Worm (Caenorhabditis elegans) whole organism, mixed stage, embryonic: ENCODE measurements around the gene K09B11.5.

Experiments
- M03D4.4 ChIP-seq: sonication (generic microtip); optimal IDR thresholded peaks from 2 replicates; lab custom pipeline; 2017; ENCODE audit warnings: mild to moderate bottlenecking, missing genetic modification characterization, missing compliant biosample characterization
- bed-3 ChIP-seq: fragments of 200-800 bp; sonication (Bioruptor generic); optimal IDR thresholded peaks from 3 replicates; lab custom pipeline; 2018; ENCODE audit warnings: mild to moderate bottlenecking, missing genetic modification characterization, moderate library complexity, missing compliant biosample characterization
- blmp-1 ChIP-seq: fragments of 150-350 bp; optimal IDR thresholded peaks from 2 replicates; lab custom pipeline; 2014; ENCODE audit warnings: missing biosample characterization, missing genetic modification characterization
- ceh-43 ChIP-seq: fragments of 200-800 bp; sonication (Bioruptor generic); optimal IDR thresholded peaks from 2 replicates; lab custom pipeline; 2018; ENCODE audit warnings: mild to moderate bottlenecking, missing genetic modification characterization, moderate library complexity, missing compliant biosample characterization
- ceh-83 ChIP-seq: fragments of 200-800 bp; sonication (Bioruptor generic); optimal IDR thresholded peaks from 2 replicates; lab custom pipeline; 2018; ENCODE audit warnings: mild to moderate bottlenecking, missing genetic modification characterization, missing compliant biosample characterization
- ces-1 ChIP-seq: fragments of 150-350 bp; optimal IDR thresholded peaks from 2 replicates; lab custom pipeline; 2014; ENCODE audit warnings: missing biosample characterization, missing genetic modification reagents, missing genetic modification characterization
- cnd-1 ChIP-seq: fragments of 200-800 bp; sonication (Bioruptor generic); optimal IDR thresholded peaks from 2 replicates; lab custom pipeline; 2018; ENCODE audit warnings: mild to moderate bottlenecking, missing genetic modification characterization, missing compliant biosample characterization
- drap-1 ChIP-seq: fragments of 200-800 bp; sonication (Bioruptor generic); optimal IDR thresholded peaks from 3 replicates; lab custom pipeline; 2018; ENCODE audit warnings: mild to moderate bottlenecking, missing genetic modification characterization, missing compliant biosample characterization
- elt-1 ChIP-seq: sonication (generic microtip); optimal IDR thresholded peaks from 2 replicates; lab custom pipeline; 2017; ENCODE audit warnings: missing genetic modification characterization, mild to moderate bottlenecking, missing compliant biosample characterization, antibody characterized with exemption, moderate library complexity, borderline replicate concordance; ENCODE audit not compliant: insufficient read depth
- elt-3 ChIP-seq: fragments of 150-350 bp; optimal IDR thresholded peaks from 2 replicates; lab custom pipeline; 2014; ENCODE audit warnings: missing biosample characterization, missing genetic modification characterization
- flh-1 ChIP-seq: fragments of 200-800 bp; sonication (Bioruptor generic); optimal IDR thresholded peaks from 2 replicates; lab custom pipeline; 2018; ENCODE audit warnings: mild to moderate bottlenecking, missing genetic modification characterization, moderate library complexity, missing compliant biosample characterization
- ham-2 ChIP-seq: fragments of 200-800 bp; sonication (Bioruptor generic); optimal IDR thresholded peaks from 2 replicates; lab custom pipeline; 2018; ENCODE audit warnings: mild to moderate bottlenecking, missing genetic modification characterization, missing compliant biosample characterization
- hlh-1 ChIP-seq: fragments of 150-350 bp; optimal IDR thresholded peaks from 2 replicates; lab custom pipeline; 2014; ENCODE audit warnings: missing biosample characterization, missing genetic modification reagents, missing genetic modification characterization
- lin-32 ChIP-seq: fragments of 200-800 bp; sonication (Bioruptor generic); optimal IDR thresholded peaks from 2 replicates; lab custom pipeline; 2018; ENCODE audit warnings: mild to moderate bottlenecking, missing genetic modification characterization, missing compliant biosample characterization
- lsy-2 ChIP-seq: fragments of 150-350 bp; optimal IDR thresholded peaks from 2 replicates; lab custom pipeline; 2014; ENCODE audit warnings: missing biosample characterization, missing genetic modification characterization
- mab-5 ChIP-seq: fragments of 150-350 bp; optimal IDR thresholded peaks from 2 replicates; lab custom pipeline; 2014; ENCODE audit warnings: missing biosample characterization, missing genetic modification characterization
- mep-1 ChIP-seq: fragments of 150-350 bp; optimal IDR thresholded peaks from 2 replicates; lab custom pipeline; 2017; ENCODE audit warnings: missing biosample characterization, missing genetic modification reagents, missing genetic modification characterization, inconsistent platforms
- mls-2 ChIP-seq: sonication (generic microtip); optimal IDR thresholded peaks from 2 replicates; lab custom pipeline; 2016; ENCODE audit warnings: mild to moderate bottlenecking, missing genetic modification characterization, moderate library complexity, missing compliant biosample characterization
- nhr-12 ChIP-seq: fragments of 150-350 bp; optimal IDR thresholded peaks from 2 replicates; lab custom pipeline; 2014; ENCODE audit warnings: missing biosample characterization, missing genetic modification characterization
- nhr-2 ChIP-seq: fragments of 150-350 bp; optimal IDR thresholded peaks from 2 replicates; lab custom pipeline; 2014; ENCODE audit warnings: missing biosample characterization, missing genetic modification characterization
- nhr-237 ChIP-seq: fragments of 150-350 bp; optimal IDR thresholded peaks from 2 replicates; lab custom pipeline; 2014; ENCODE audit warnings: missing biosample characterization, missing genetic modification characterization
- nhr-76 ChIP-seq: sonication (generic microtip); optimal IDR thresholded peaks from 2 replicates; lab custom pipeline; 2017; ENCODE audit warnings: missing biosample characterization, missing genetic modification characterization
- pha-4 ChIP-seq: fragments of 150-350 bp; optimal IDR thresholded peaks from 2 replicates; lab custom pipeline; 2018; ENCODE audit warnings: missing biosample characterization, missing genetic modification reagents, missing genetic modification characterization
- sem-2 ChIP-seq: fragments of 200-800 bp; sonication (Bioruptor generic); optimal IDR thresholded peaks from 2 replicates; lab custom pipeline; 2018; ENCODE audit warnings: mild to moderate bottlenecking, missing genetic modification characterization, missing compliant biosample characterization
- snpc-4 ChIP-seq: fragments of 150-350 bp; optimal IDR thresholded peaks from 2 replicates; lab custom pipeline; 2014; ENCODE audit warnings: missing biosample characterization, missing genetic modification characterization
- unc-120 ChIP-seq: sonication (generic microtip); optimal IDR thresholded peaks from 2 replicates; lab custom pipeline; 2017; ENCODE audit warnings: missing genetic modification characterization, missing compliant biosample characterization; ENCODE audit not compliant: poor library complexity, severe bottlenecking
- unc-39 ChIP-seq: fragments of 150-350 bp; optimal IDR thresholded peaks from 2 replicates; lab custom pipeline; 2014; ENCODE audit warnings: missing biosample characterization, missing genetic modification characterization
- zip-8 ChIP-seq: fragments of 150-350 bp; optimal IDR thresholded peaks from 2 replicates; lab custom pipeline; 2014; ENCODE audit warnings: missing biosample characterization, missing genetic modification characterization

K09B11.5 gene

ce11 chrIV:13415739-13416271 lies 18.0 kb downstream of the K09B11.5 start, which contains the start of the genes pik-1 and aptf-2:
TSS of gene pik-1 (plus strand) at chrIV:13416041.
TSS of gene aptf-2 (minus strand) at chrIV:13416051.
- TF ChIP-seq nhr-76 (no peak), lsy-2 (tag; lab: Kevin White, UChicago) (no peak), unc-120 (tag; lab: Kevin White, UChicago) (peak; percentile 33), lin-32 (no peak), ces-1 (GFP tag; lab: Kevin White, UChicago) (peak; percentile 8), blmp-1 (tag; lab: Kevin White, UChicago) (no peak)

ce11 chrIV:13412845-13413383 lies 20.9 kb downstream of the K09B11.5 start, which contains the start of gene gcl-1:
TSS of gene gcl-1 (minus strand) at chrIV:13412895.
- TF ChIP-seq cnd-1 (tag; lab: Kevin White, UChicago) (peak; percentile 3), snpc-4 (tag; lab: Kevin White, UChicago) (no peak), hlh-1 (tag; lab: Kevin White, UChicago) (peak; percentile 7), ces-1 (GFP tag; lab: Kevin White, UChicago) (peak; percentile 17), pha-4 (tag; lab: Kevin White, UChicago) (peak; percentile 31)
- TF ChIP-seq, all 35 proteins: peak for 4

- no peak for TF ChIP-seq nhr-237
- peak; percentile 7 for TF ChIP-seq blmp-1 (tag; lab: Kevin White, UChicago)
- TF ChIP-seq, all 35 proteins: peak for 1
These were observed 25.8 kb downstream of the K09B11.5 start, which contains the start of gene Y62E10A.19 for ce11 chrIV:13408018-13408417. TSS of gene Y62E10A.19 (minus strand) at chrIV:13408306.

- TF ChIP-seq M03D4.4 (tag; lab: Kevin White, UChicago) (no peak), mab-5 (tag; lab: Kevin White, UChicago) (no peak), drap-1 (GFP tag; lab: Kevin White, UChicago) (no peak), mep-1 (tag; lab: Kevin White, UChicago) (no peak), ceh-83 (GFP tag; lab: Kevin White, UChicago) (no peak), flh-1 (GFP tag; lab: Kevin White, UChicago) (no peak), lsy-2 (tag; lab: Kevin White, UChicago) (no peak), zip-8 (no peak), unc-120 (tag; lab: Kevin White, UChicago) (no peak), unc-39 (no peak), ham-2 (GFP tag; lab: Kevin White, UChicago) (no peak), nhr-12 (tag; lab: Kevin White, UChicago) (no peak), nhr-237 (no peak), lin-32 (no peak)
These were observed 33.1 kb downstream of the K09B11.5 start, which contains the start of the genes memi-2 and cyp-31A5 for ce11 chrIV:13400456-13401364. TSS of gene memi-2 (minus strand) at chrIV:13400506. TSS of gene cyp-31A5 (plus strand) at chrIV:13401289.

- TF ChIP-seq unc-39 = no peak
- no peak for TF ChIP-seq bed-3 (GFP tag; lab: Kevin White, UChicago)
- no peak for TF ChIP-seq mls-2
- TF ChIP-seq M03D4.4 (tag; lab: Kevin White, UChicago) = no peak
- no peak for TF ChIP-seq drap-1 (GFP tag; lab: Kevin White, UChicago)
- TF ChIP-seq ham-2 (GFP tag; lab: Kevin White, UChicago) = no peak
- no peak for TF ChIP-seq mep-1 (tag; lab: Kevin White, UChicago)
- TF ChIP-seq lsy-2 (tag; lab: Kevin White, UChicago) = no peak
- TF ChIP-seq elt-1 (tag; lab: Kevin White, UChicago) = no peak
- TF ChIP-seq flh-1 (GFP tag; lab: Kevin White, UChicago) = no peak
- TF ChIP-seq pha-4 (tag; lab: Kevin White, UChicago) = no peak
- TF ChIP-seq sem-2 (GFP tag; lab: Kevin White, UChicago) = no peak
- no peak for TF ChIP-seq nhr-237
- no peak for TF ChIP-seq ceh-43 (GFP tag; lab: Kevin White, UChicago)
- no peak for TF ChIP-seq elt-3 (tag; lab: Kevin White, UChicago)
- no peak for TF ChIP-seq nhr-2 (tag; lab: Kevin White, UChicago)
These were observed 35.1 kb downstream of the K09B11.5 start, which contains the start of gene Y62E10A.13 for ce11 chrIV:13398728-13399127. TSS of gene Y62E10A.13 (minus strand) at chrIV:13399053.
